Worm (Caenorhabditis elegans): ENCODE measurements around the gene C54D2.6.

The C54D2.6 gene

ce11 chrX:7827989-7828388 is 19.3 kb downstream of the C54D2.6 start:
- TF ChIP-seq him-1 (tag; optimal IDR thresholded peaks at IDR 0.05) (no peak), W03F9.2 (tag; optimal IDR thresholded peaks at IDR 0.05) (no peak)

- no peak for TF ChIP-seq him-1 (tag; optimal IDR thresholded peaks at IDR 0.05)
- TF ChIP-seq dao-5 (tag; optimal IDR thresholded peaks at IDR 0.05) = no peak
- TF ChIP-seq W03F9.2 (tag; optimal IDR thresholded peaks at IDR 0.05) = no peak
Observed at ce11 chrX:7826590-7827260, 20.6 kb downstream of the C54D2.6 start.

ce11 chrX:7825707-7826106 is 21.6 kb downstream of the C54D2.6 start:
- TF ChIP-seq him-1 (tag; optimal IDR thresholded peaks at IDR 0.05) = no peak
- TF ChIP-seq dao-5 (tag; optimal IDR thresholded peaks at IDR 0.05) = no peak
- no peak for TF ChIP-seq W03F9.2 (tag; optimal IDR thresholded peaks at IDR 0.05)

ce11 chrX:7823108-7823704 is 24.1 kb downstream of the C54D2.6 start, which contains the start of gene eef-1A.2:
Gene eef-1A.2, plus strand, starts transcription at chrX:7823654.
- peak; percentile 66 for TF ChIP-seq W03F9.2 (tag; optimal IDR thresholded peaks at IDR 0.05)
- TF ChIP-seq dao-5 (tag; optimal IDR thresholded peaks at IDR 0.05) = no peak
- peak; percentile 97 for TF ChIP-seq him-1 (tag; optimal IDR thresholded peaks at IDR 0.05)

ce11 chrX:7817555-7817954 is 29.8 kb downstream of the C54D2.6 start:
- TF ChIP-seq dao-5 (tag; optimal IDR thresholded peaks at IDR 0.05) = no peak
- TF ChIP-seq W03F9.2 (tag; optimal IDR thresholded peaks at IDR 0.05) = no peak
- no peak for TF ChIP-seq him-1 (tag; optimal IDR thresholded peaks at IDR 0.05)

ce11 chrX:7816434-7816974 is 30.8 kb downstream of the C54D2.6 start, which contains the start of the genes sek-1 and R03G5.6:
Gene sek-1, plus strand, starts transcription at chrX:7816734.
Gene R03G5.6, minus strand, starts transcription at chrX:7816924.
- TF ChIP-seq him-1 (tag; optimal IDR thresholded peaks at IDR 0.05) (no peak), dao-5 (tag; optimal IDR thresholded peaks at IDR 0.05) (no peak), W03F9.2 (tag; optimal IDR thresholded peaks at IDR 0.05) (no peak)

- TF ChIP-seq him-1 (tag; optimal IDR thresholded peaks at IDR 0.05) (no peak), dao-5 (tag; optimal IDR thresholded peaks at IDR 0.05) (no peak), W03F9.2 (tag; optimal IDR thresholded peaks at IDR 0.05) (no peak)
Observed at ce11 chrX:7815230-7815629, 32.1 kb downstream of the C54D2.6 start.

ce11 chrX:7814747-7815146 is 32.6 kb downstream of the C54D2.6 start:
- no peak for TF ChIP-seq W03F9.2 (tag; optimal IDR thresholded peaks at IDR 0.05)
- TF ChIP-seq dao-5 (tag; optimal IDR thresholded peaks at IDR 0.05) = no peak
- no peak for TF ChIP-seq him-1 (tag; optimal IDR thresholded peaks at IDR 0.05)

ce11 chrX:7810991-7811390 is 36.3 kb downstream of the C54D2.6 start:
- TF ChIP-seq dao-5 (tag; optimal IDR thresholded peaks at IDR 0.05) (no peak), W03F9.2 (tag; optimal IDR thresholded peaks at IDR 0.05) (no peak), him-1 (tag; optimal IDR thresholded peaks at IDR 0.05) (no peak)

ce11 chrX:7809352-7810196 is 37.7 kb downstream of the C54D2.6 start:
- TF ChIP-seq dao-5 (tag; optimal IDR thresholded peaks at IDR 0.05) (no peak), him-1 (tag; optimal IDR thresholded peaks at IDR 0.05) (no peak), W03F9.2 (tag; optimal IDR thresholded peaks at IDR 0.05) (peak; percentile 0)

ce11 chrX:7808388-7808787 is 38.9 kb downstream of the C54D2.6 start:
- TF ChIP-seq dao-5 (tag; optimal IDR thresholded peaks at IDR 0.05) = no peak
- TF ChIP-seq him-1 (tag; optimal IDR thresholded peaks at IDR 0.05) = no peak
- no peak for TF ChIP-seq W03F9.2 (tag; optimal IDR thresholded peaks at IDR 0.05)

ce11 chrX:7800370-7800769 is 46.9 kb downstream of the C54D2.6 start:
- TF ChIP-seq him-1 (tag; optimal IDR thresholded peaks at IDR 0.05) = no peak
- no peak for TF ChIP-seq W03F9.2 (tag; optimal IDR thresholded peaks at IDR 0.05)
- no peak for TF ChIP-seq dao-5 (tag; optimal IDR thresholded peaks at IDR 0.05)

ce11 chrX:7799680-7800079 is 47.6 kb downstream of the C54D2.6 start, which contains the start of gene gpx-7:
Gene gpx-7, minus strand, starts transcription at chrX:7799780.
- TF ChIP-seq dao-5 (tag; optimal IDR thresholded peaks at IDR 0.05) = no peak
